Worm (Caenorhabditis elegans): ENCODE measurements around the gene C55C3.6.

C55C3.6 gene

ce11 chrIV:5682547-5683234, at the start of gene C55C3.6, which contains the start of gene C55C3.7:
Gene C55C3.6 (plus strand): TSS chrIV:5683184.
Gene C55C3.7 (minus strand): TSS chrIV:5682647.
- TF ChIP-seq ets-7 (tag; optimal IDR thresholded peaks at IDR 0.05) (no peak), hmbx-1 (tag; optimal IDR thresholded peaks at IDR 0.05) (no peak)

ce11 chrIV:5635551-5635950, 47.4 kb upstream of the C55C3.6 start, which contains the start of gene srd-13:
Gene srd-13 (minus strand): TSS chrIV:5635651.
- TF ChIP-seq aly-1 (tag; optimal IDR thresholded peaks at IDR 0.05) (no peak), ceh-13 (GFP tag; optimal IDR thresholded peaks at IDR 0.05) (no peak), hmbx-1 (tag; optimal IDR thresholded peaks at IDR 0.05) (no peak), tbx-11 (GFP tag; IDR thresholded peaks at IDR 0.05) (no peak), scrt-1 (GFP tag; IDR thresholded peaks at IDR 0.05) (no peak), ceh-36 (tag; optimal IDR thresholded peaks at IDR 0.05) (no peak), tbx-37 (GFP tag; conservative IDR thresholded peaks at IDR 0.05) (no peak), flt-1 (GFP tag; IDR thresholded peaks at IDR 0.05) (no peak), B0310.2 (tag; optimal IDR thresholded peaks at IDR 0.05) (no peak), hmg-4 (GFP tag; optimal IDR thresholded peaks at IDR 0.05) (no peak), F13C5.2 (tag; optimal IDR thresholded peaks at IDR 0.05) (no peak), tra-4 (tag; optimal IDR thresholded peaks at IDR 0.05) (no peak), sea-1 (GFP tag; conservative IDR thresholded peaks at IDR 0.05) (no peak), pes-1 (GFP tag; IDR thresholded peaks at IDR 0.05) (no peak), hnd-1 (tag; optimal IDR thresholded peaks at IDR 0.05) (no peak), ama-1 (optimal IDR thresholded peaks at IDR 0.05) (no peak), ets-7 (tag; optimal IDR thresholded peaks at IDR 0.05) (no peak)

- no peak for TF ChIP-seq ceh-36 (tag; optimal IDR thresholded peaks at IDR 0.05)
- TF ChIP-seq scrt-1 (GFP tag; IDR thresholded peaks at IDR 0.05): no peak
- TF ChIP-seq aly-1 (tag; optimal IDR thresholded peaks at IDR 0.05): no peak
- TF ChIP-seq ceh-13 (GFP tag; optimal IDR thresholded peaks at IDR 0.05): no peak
- TF ChIP-seq sea-1 (GFP tag; conservative IDR thresholded peaks at IDR 0.05): no peak
- no peak for TF ChIP-seq ama-1 (optimal IDR thresholded peaks at IDR 0.05)
- no peak for TF ChIP-seq tbx-11 (GFP tag; IDR thresholded peaks at IDR 0.05)
- no peak for TF ChIP-seq tbx-37 (GFP tag; conservative IDR thresholded peaks at IDR 0.05)
These were observed 37.4 kb upstream of the C55C3.6 start, which contains the start of the genes srd-8 and B0547.2 for ce11 chrIV:5645514-5646052. Gene srd-8 (minus strand): TSS chrIV:5645614. Gene B0547.2 (plus strand): TSS chrIV:5646002.

ce11 chrIV:5649073-5649583, 33.9 kb upstream of the C55C3.6 start, which contains the start of gene csn-5:
Gene csn-5 (plus strand): TSS chrIV:5649533.
- TF ChIP-seq ceh-36 (tag; optimal IDR thresholded peaks at IDR 0.05): no peak
- TF ChIP-seq B0310.2 (tag; optimal IDR thresholded peaks at IDR 0.05): no peak
- TF ChIP-seq tbx-37 (GFP tag; conservative IDR thresholded peaks at IDR 0.05): no peak
- TF ChIP-seq flt-1 (GFP tag; IDR thresholded peaks at IDR 0.05): no peak
- TF ChIP-seq pes-1 (GFP tag; IDR thresholded peaks at IDR 0.05): no peak
- TF ChIP-seq scrt-1 (GFP tag; IDR thresholded peaks at IDR 0.05): no peak
- TF ChIP-seq tra-4 (tag; optimal IDR thresholded peaks at IDR 0.05): no peak
- TF ChIP-seq hmbx-1 (tag; optimal IDR thresholded peaks at IDR 0.05): no peak
- TF ChIP-seq ets-7 (tag; optimal IDR thresholded peaks at IDR 0.05): no peak
- no peak for TF ChIP-seq ceh-13 (GFP tag; optimal IDR thresholded peaks at IDR 0.05)
- TF ChIP-seq hmg-4 (GFP tag; optimal IDR thresholded peaks at IDR 0.05): no peak
- TF ChIP-seq tbx-11 (GFP tag; IDR thresholded peaks at IDR 0.05): no peak
- no peak for TF ChIP-seq sea-1 (GFP tag; conservative IDR thresholded peaks at IDR 0.05)

ce11 chrIV:5650761-5651332, 32.1 kb upstream of the C55C3.6 start:
- no peak for TF ChIP-seq sea-1 (GFP tag; conservative IDR thresholded peaks at IDR 0.05)
- no peak for TF ChIP-seq tbx-11 (GFP tag; IDR thresholded peaks at IDR 0.05)
- no peak for TF ChIP-seq aly-1 (tag; optimal IDR thresholded peaks at IDR 0.05)
- TF ChIP-seq hmbx-1 (tag; optimal IDR thresholded peaks at IDR 0.05): no peak
- TF ChIP-seq hmg-4 (GFP tag; optimal IDR thresholded peaks at IDR 0.05): no peak
- TF ChIP-seq pes-1 (GFP tag; IDR thresholded peaks at IDR 0.05): no peak
- TF ChIP-seq flt-1 (GFP tag; IDR thresholded peaks at IDR 0.05): no peak
- TF ChIP-seq tra-4 (tag; optimal IDR thresholded peaks at IDR 0.05): no peak
- no peak for TF ChIP-seq ceh-36 (tag; optimal IDR thresholded peaks at IDR 0.05)
- no peak for TF ChIP-seq ets-7 (tag; optimal IDR thresholded peaks at IDR 0.05)
- TF ChIP-seq B0310.2 (tag; optimal IDR thresholded peaks at IDR 0.05): no peak
- no peak for TF ChIP-seq ama-1 (optimal IDR thresholded peaks at IDR 0.05)
- no peak for TF ChIP-seq tbx-37 (GFP tag; conservative IDR thresholded peaks at IDR 0.05)
- no peak for TF ChIP-seq F13C5.2 (tag; optimal IDR thresholded peaks at IDR 0.05)

ce11 chrIV:5652811-5653483, 30.0 kb upstream of the C55C3.6 start:
- TF ChIP-seq ceh-13 (GFP tag; optimal IDR thresholded peaks at IDR 0.05): no peak
- no peak for TF ChIP-seq ets-7 (tag; optimal IDR thresholded peaks at IDR 0.05)
- peak; percentile 27 for TF ChIP-seq ama-1 (optimal IDR thresholded peaks at IDR 0.05)
- no peak for TF ChIP-seq tra-4 (tag; optimal IDR thresholded peaks at IDR 0.05)

ce11 chrIV:5653649-5654048, 29.3 kb upstream of the C55C3.6 start, which contains the start of gene clec-178:
Gene clec-178 (plus strand): TSS chrIV:5653949.
- TF ChIP-seq sea-1 (GFP tag; conservative IDR thresholded peaks at IDR 0.05) (no peak), tra-4 (tag; optimal IDR thresholded peaks at IDR 0.05) (no peak), hmbx-1 (tag; optimal IDR thresholded peaks at IDR 0.05) (no peak), flt-1 (GFP tag; IDR thresholded peaks at IDR 0.05) (no peak), B0310.2 (tag; optimal IDR thresholded peaks at IDR 0.05) (no peak), ceh-13 (GFP tag; optimal IDR thresholded peaks at IDR 0.05) (no peak), tbx-11 (GFP tag; IDR thresholded peaks at IDR 0.05) (no peak), ets-7 (tag; optimal IDR thresholded peaks at IDR 0.05) (no peak), scrt-1 (GFP tag; IDR thresholded peaks at IDR 0.05) (no peak), ceh-36 (tag; optimal IDR thresholded peaks at IDR 0.05) (no peak), hnd-1 (tag; optimal IDR thresholded peaks at IDR 0.05) (no peak)

Data from whole organism, early embryonic.